Fruit fly (Drosophila melanogaster) whole organism, embryonic: ENCODE data around the gene RpLP1.
A peak's percentile ranks its signal among the peaks of the same experiment; 100 is the strongest.
"Not testable (repeated sequence)": the region's sequence is repeated elsewhere in the genome, so short reads cannot be mapped to it uniquely, and the experiment has no call there.

Experiments used
- Adf1 ChIP-seq: fragments of 200-800 bp; sonication (Bioruptor generic); IDR thresholded peaks from 2 replicates; pipeline ENCODE4 v1.3.6; 2022; ENCODE audit warnings: missing biosample characterization, missing genetic modification characterization
- Bteb2 ChIP-seq: fragments of 200-800 bp; sonication (Bioruptor generic); optimal IDR thresholded peaks from 2 replicates; lab custom pipeline; 2016; ENCODE audit warnings: missing biosample characterization, missing genetic modification characterization
- CG13296 ChIP-seq: fragments of 200-800 bp; sonication (Bioruptor generic); optimal IDR thresholded peaks from 3 replicates; lab custom pipeline; 2018; ENCODE audit warnings: missing biosample characterization, mild to moderate bottlenecking, missing genetic modification characterization
- CG13424 ChIP-seq: fragments of 200-800 bp; sonication (Bioruptor generic); optimal IDR thresholded peaks from 2 replicates; lab custom pipeline; 2019; ENCODE audit warnings: missing biosample characterization, mild to moderate bottlenecking, missing genetic modification characterization, moderate library complexity
- CG13894 ChIP-seq: fragments of 200-800 bp; sonication (Bioruptor generic); optimal IDR thresholded peaks from 3 replicates; lab custom pipeline; 2018; ENCODE audit warnings: missing biosample characterization, mild to moderate bottlenecking, missing genetic modification characterization, moderate library complexity
- CG15479 ChIP-seq: fragments of 200-800 bp; sonication (Bioruptor generic); optimal IDR thresholded peaks from 3 replicates; lab custom pipeline; 2019; ENCODE audit warnings: missing biosample characterization, mild to moderate bottlenecking, missing genetic modification characterization, moderate library complexity
- CG15601 ChIP-seq: fragments of 200-800 bp; sonication (Bioruptor generic); optimal IDR thresholded peaks from 3 replicates; lab custom pipeline; 2019; ENCODE audit warnings: missing biosample characterization, mild to moderate bottlenecking, missing genetic modification characterization, moderate library complexity
- CG16779 ChIP-seq: fragments of 200-800 bp; sonication (Bioruptor generic); IDR thresholded peaks from 2 replicates; pipeline ENCODE4 v1.3.6; 2022; ENCODE audit warnings: missing biosample characterization, missing genetic modification characterization
- CG16813 ChIP-seq: fragments of 200-800 bp; sonication (Bioruptor generic); IDR thresholded peaks from 3 replicates; pipeline ENCODE4 v1.3.6; 2022; ENCODE audit warnings: missing biosample characterization, missing genetic modification characterization; ENCODE audit not compliant: partially characterized antibody
- CG2116 ChIP-seq: fragments of 200-800 bp; sonication (Bioruptor generic); optimal IDR thresholded peaks from 3 replicates; lab custom pipeline; 2018; ENCODE audit warnings: missing biosample characterization, mild to moderate bottlenecking, missing genetic modification characterization
- CG2199 ChIP-seq: fragments of 200-800 bp; sonication (Bioruptor generic); IDR thresholded peaks from 3 replicates; pipeline ENCODE4 v1.3.6; 2022; ENCODE audit warnings: missing biosample characterization, missing genetic modification characterization
- CG3163 ChIP-seq: fragments of 200-800 bp; sonication (Bioruptor generic); optimal IDR thresholded peaks from 3 replicates; lab custom pipeline; 2016; ENCODE audit warnings: missing biosample characterization, missing genetic modification characterization
- CG5245 ChIP-seq: fragments of 200-800 bp; sonication (Bioruptor generic); optimal IDR thresholded peaks from 3 replicates; lab custom pipeline; 2016; ENCODE audit warnings: missing biosample characterization, missing genetic modification characterization
- CTCF ChIP-seq: fragments of 200-800 bp; sonication (Bioruptor generic); optimal IDR thresholded peaks from 2 replicates; lab custom pipeline; 2017; ENCODE audit warnings: missing biosample characterization, mild to moderate bottlenecking, missing genetic modification characterization, moderate library complexity
- Dref ChIP-seq: fragments of 200-800 bp; sonication (Bioruptor generic); IDR thresholded peaks from 2 replicates; pipeline ENCODE4 v1.3.6; 2022; ENCODE audit warnings: missing biosample characterization, missing genetic modification characterization
- ERR ChIP-seq: fragments of 200-800 bp; sonication (Bioruptor generic); optimal IDR thresholded peaks from 2 replicates; lab custom pipeline; 2016; ENCODE audit warnings: missing biosample characterization, missing genetic modification characterization
- Med ChIP-seq: fragments of 200-800 bp; sonication (Bioruptor generic); peaks from one replicate; lab custom pipeline; 2016; ENCODE audit warnings: missing biosample characterization, missing genetic modification characterization, mild to moderate bottlenecking, inconsistent platforms, moderate library complexity
- Meics ChIP-seq: fragments of 200-800 bp; sonication (Bioruptor generic); optimal IDR thresholded peaks from 2 replicates; lab custom pipeline; 2017; ENCODE audit warnings: missing biosample characterization, mild to moderate bottlenecking, missing genetic modification characterization
- NC2α ChIP-seq: fragments of 200-800 bp; sonication (Bioruptor generic); optimal IDR thresholded peaks from 2 replicates; lab custom pipeline; 2016; ENCODE audit warnings: missing biosample characterization, missing genetic modification characterization
- NC2β ChIP-seq: fragments of 200-800 bp; sonication (Bioruptor generic); optimal IDR thresholded peaks from 2 replicates; lab custom pipeline; 2016; ENCODE audit warnings: missing biosample characterization, missing genetic modification characterization
- Nf-YC ChIP-seq: fragments of 200-800 bp; optimal IDR thresholded peaks from 3 replicates; lab custom pipeline; 2019; ENCODE audit warnings: missing biosample characterization, mild to moderate bottlenecking, missing genetic modification characterization, moderate library complexity
- Oaz ChIP-seq: fragments of 200-800 bp; sonication (Bioruptor generic); IDR thresholded peaks from 2 replicates; pipeline ENCODE4 v1.3.6; 2022; ENCODE audit warnings: missing biosample characterization, missing genetic modification characterization
- Opbp ChIP-seq: fragments of 200-800 bp; sonication (Bioruptor generic); IDR thresholded peaks from 3 replicates; pipeline ENCODE4 v1.3.6; 2022; ENCODE audit warnings: missing biosample characterization, missing genetic modification characterization; ENCODE audit not compliant: partially characterized antibody
- Optix ChIP-seq: fragments of 200-800 bp; sonication (Bioruptor generic); IDR thresholded peaks from 3 replicates; pipeline ENCODE4 v1.3.6; 2022; ENCODE audit warnings: missing biosample characterization, missing genetic modification characterization
- Scr ChIP-seq: fragments of 200-800 bp; sonication (Bioruptor generic); IDR thresholded peaks from 2 replicates; pipeline ENCODE4 v1.3.6; 2022; ENCODE audit warnings: missing biosample characterization, missing genetic modification characterization; ENCODE audit not compliant: partially characterized antibody
- Sry-β ChIP-seq: fragments of 200-800 bp; sonication (Bioruptor generic); optimal IDR thresholded peaks from 2 replicates; lab custom pipeline; 2018; ENCODE audit warnings: missing biosample characterization, mild to moderate bottlenecking, missing genetic modification characterization, moderate library complexity
- Trl ChIP-seq, 3 experiments: fragments of >200 bp in 2 of 3; fragments of 200-800 bp in 1 of 3; sonication (Bioruptor generic) in 1 of 3; optimal IDR thresholded peaks; 2 replicates in 1 of 3; 3 replicates in 2 of 3; lab custom pipeline; 2016 to 2017; ENCODE audit warnings: missing biosample characterization in 1 of 3, missing genetic modification characterization in 1 of 3
- Xbp1 ChIP-seq: fragments of 200-800 bp; sonication (Bioruptor generic); optimal IDR thresholded peaks from 3 replicates; lab custom pipeline; 2016; ENCODE audit warnings: missing biosample characterization, mild to moderate bottlenecking, missing genetic modification characterization
- ap ChIP-seq: fragments of 200-800 bp; sonication (Bioruptor generic); IDR thresholded peaks from 2 replicates; pipeline ENCODE4 v1.3.6; 2022; ENCODE audit warnings: missing biosample characterization, missing genetic modification characterization
- da ChIP-seq: fragments of 200-800 bp; sonication (Bioruptor generic); optimal IDR thresholded peaks from 2 replicates; lab custom pipeline; 2016; ENCODE audit warnings: missing biosample characterization, missing genetic modification characterization
- dimm ChIP-seq: fragments of 200-800 bp; sonication (Bioruptor generic); IDR thresholded peaks from 2 replicates; pipeline ENCODE4 v1.3.6; 2022; ENCODE audit warnings: missing biosample characterization, missing genetic modification characterization
- ewg ChIP-seq: fragments of 200-800 bp; sonication (Bioruptor generic); optimal IDR thresholded peaks from 3 replicates; lab custom pipeline; 2017; ENCODE audit warnings: mild to moderate bottlenecking, missing biosample characterization, missing genetic modification reagents, missing genetic modification characterization
- fu2 ChIP-seq: fragments of 200-800 bp; sonication (Bioruptor generic); optimal IDR thresholded peaks from 2 replicates; lab custom pipeline; 2016; ENCODE audit warnings: missing biosample characterization, missing genetic modification characterization
- gem ChIP-seq: fragments of 200-800 bp; sonication (Bioruptor generic); optimal IDR thresholded peaks from 2 replicates; lab custom pipeline; 2019; ENCODE audit warnings: missing biosample characterization, mild to moderate bottlenecking, missing genetic modification characterization, moderate library complexity
- gsb-n ChIP-seq: fragments of 200-800 bp; sonication (Bioruptor generic); optimal IDR thresholded peaks from 3 replicates; lab custom pipeline; 2018; ENCODE audit warnings: missing biosample characterization, mild to moderate bottlenecking, missing genetic modification characterization
- gt ChIP-seq: fragments of 200-800 bp; sonication (Bioruptor generic); IDR thresholded peaks from 2 replicates; pipeline ENCODE4 v1.3.6; 2022; ENCODE audit warnings: missing biosample characterization, missing genetic modification characterization
- her ChIP-seq: fragments of 200-800 bp; sonication (Bioruptor generic); optimal IDR thresholded peaks from 2 replicates; lab custom pipeline; 2016; ENCODE audit warnings: missing biosample characterization, missing genetic modification characterization
- jigr1 ChIP-seq: fragments of 200-800 bp; sonication (Bioruptor generic); IDR thresholded peaks from 3 replicates; pipeline ENCODE4 v1.3.6; 2022; ENCODE audit warnings: missing biosample characterization, missing genetic modification characterization
- oc ChIP-seq: fragments of 200-800 bp; sonication (Bioruptor generic); optimal IDR thresholded peaks from 2 replicates; lab custom pipeline; 2018; ENCODE audit warnings: missing biosample characterization, mild to moderate bottlenecking, missing genetic modification characterization, moderate library complexity
- onecut ChIP-seq: fragments of 200-800 bp; sonication (Bioruptor generic); IDR thresholded peaks from 2 replicates; pipeline ENCODE4 v1.3.6; 2022; ENCODE audit warnings: missing biosample characterization, missing genetic modification characterization
- pros ChIP-seq: fragments of 200-800 bp; sonication (Bioruptor generic); optimal IDR thresholded peaks from 3 replicates; lab custom pipeline; 2019; ENCODE audit warnings: missing biosample characterization, mild to moderate bottlenecking, missing genetic modification characterization, moderate library complexity
- ro ChIP-seq: fragments of 200-800 bp; sonication (Bioruptor generic); IDR thresholded peaks from 2 replicates; pipeline ENCODE4 v1.3.6; 2022; ENCODE audit warnings: missing biosample characterization, missing genetic modification characterization
- scrt ChIP-seq: fragments of 200-800 bp; sonication (Bioruptor generic); optimal IDR thresholded peaks from 2 replicates; lab custom pipeline; 2018; ENCODE audit warnings: missing biosample characterization, mild to moderate bottlenecking, missing genetic modification characterization, moderate library complexity
- sd ChIP-seq: fragments of 200-800 bp; sonication (Bioruptor generic); optimal IDR thresholded peaks from 3 replicates; lab custom pipeline; 2018; ENCODE audit warnings: missing biosample characterization, mild to moderate bottlenecking, missing genetic modification characterization, moderate library complexity
- sens ChIP-seq: fragments of 200-800 bp; sonication (Bioruptor generic); peaks from one replicate; lab custom pipeline; 2016; ENCODE audit warnings: missing biosample characterization, missing genetic modification characterization
- seq ChIP-seq: fragments of 200-800 bp; sonication (Bioruptor generic); IDR thresholded peaks from 2 replicates; pipeline ENCODE4 v1.3.6; 2022; ENCODE audit warnings: missing biosample characterization, missing genetic modification characterization
- z ChIP-seq: fragments of 200-800 bp; sonication (Bioruptor generic); IDR thresholded peaks from 3 replicates; pipeline ENCODE4 v1.3.6; 2022; ENCODE audit warnings: missing biosample characterization, missing genetic modification characterization

RpLP1 gene

dm6 chr2L:452872-453271 is 33.1 kb downstream of the RpLP1 start, which contains the start of the genes crq and shv (continued):
- TF ChIP-seq gem (tag; lab: Kevin White, UChicago) (no peak), Sry-β (GFP tag; lab: Kevin White, UChicago) (no peak), Bteb2 (no peak), Dref (GFP tag; lab: Robert Waterston, UW) (no peak), oc (tag; lab: Kevin White, UChicago) (no peak), NC2β (GFP tag; lab: Kevin White, UChicago) (no peak), CG5245 (GFP tag; lab: Kevin White, UChicago) (no peak), ap (no peak), CG15479 (GFP tag; lab: Kevin White, UChicago) (no peak), gsb-n (tag; lab: Kevin White, UChicago) (no peak), CG13296 (GFP tag; lab: Kevin White, UChicago) (no peak), her (GFP tag; lab: Kevin White, UChicago) (no peak), CG15601 (tag; lab: Kevin White, UChicago) (peak; percentile 24), CTCF (GFP tag; lab: Kevin White, UChicago) (peak; percentile 14)
- TF ChIP-seq, all 482 proteins: peak for 60

- TF ChIP-seq Trl (optimal IDR thresholded peaks at IDR 0.05; lab: Kevin White, UChicago) (peak; percentile 4 to 45), Opbp (peak; percentile 20; the same call in 1 of the 3 replicates), CG16813 (GFP tag; lab: Robert Waterston, UW) (peak; percentile 36; the same call in 1 of the 3 replicates), Dref (GFP tag; lab: Robert Waterston, UW) (peak; percentile 56), CG2116 (GFP tag; lab: Kevin White, UChicago) (peak; percentile 86), Scr (GFP tag; lab: Robert Waterston, UW) (peak; percentile 35; the same call in 1 of the 2 replicates)
- not testable (repeated sequence) for TF ChIP-seq Trl (GFP tag; optimal IDR thresholded peaks at IDR 0.05; lab: Kevin White, UChicago)
These were observed 35.5 kb downstream of the RpLP1 start, which contains the start of gene CG4133 for dm6 chr2L:455274-455673. TSS of gene CG4133 (plus strand) at chr2L:455531.

- TF ChIP-seq Xbp1 (GFP tag; lab: Kevin White, UChicago): no peak
- TF ChIP-seq ERR (GFP tag; lab: Kevin White, UChicago): no peak
- peak; percentile 38 for TF ChIP-seq pros (GFP tag; lab: Kevin White, UChicago)
- no peak for TF ChIP-seq ro (GFP tag; lab: Robert Waterston, UW)
- no peak for TF ChIP-seq da (GFP tag; lab: Kevin White, UChicago)
- TF ChIP-seq CG2199 (GFP tag; lab: Robert Waterston, UW): no peak
- peak; percentile 97 for TF ChIP-seq onecut (GFP tag; lab: Robert Waterston, UW)
- TF ChIP-seq CG16779 (GFP tag; lab: Robert Waterston, UW): no peak
These were observed 36.0 kb downstream of the RpLP1 start for dm6 chr2L:455738-456137.

DNA sequence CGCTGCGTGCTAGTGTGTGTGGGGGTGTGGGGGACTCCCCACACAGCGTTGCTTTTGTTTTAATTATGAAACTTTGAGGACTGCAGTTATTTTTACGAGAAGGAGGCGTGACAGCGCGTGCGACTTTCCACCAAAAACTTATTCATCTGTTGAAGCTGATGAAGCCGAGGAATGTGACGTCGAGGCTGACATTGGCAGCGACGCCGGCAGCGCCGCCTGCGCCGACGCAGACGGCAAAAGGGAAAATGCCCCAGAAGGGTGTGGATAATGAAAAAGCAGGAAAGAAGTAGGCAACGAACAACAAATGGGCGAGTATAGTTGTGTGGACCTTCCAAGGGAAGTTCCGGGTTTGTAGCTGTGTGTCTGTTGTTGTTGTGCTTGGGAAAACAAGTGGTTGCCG is 47.9 kb downstream of the RpLP1 start:
- TF ChIP-seq z: no peak
- TF ChIP-seq sens (GFP tag; lab: Kevin White, UChicago): peak; percentile 13
- peak; percentile 79 for TF ChIP-seq scrt (GFP tag; lab: Kevin White, UChicago)
- TF ChIP-seq jigr1 (GFP tag; lab: Robert Waterston, UW): no peak
- no peak for TF ChIP-seq CG3163 (GFP tag; lab: Kevin White, UChicago)
- no peak for TF ChIP-seq Oaz (GFP tag; lab: Robert Waterston, UW)
- peak; percentile 90 for TF ChIP-seq Adf1 (GFP tag; lab: Robert Waterston, UW)
- TF ChIP-seq fu2 (GFP tag; lab: Kevin White, UChicago): no peak
- peak; percentile 65 for TF ChIP-seq sd (tag; lab: Kevin White, UChicago)
- TF ChIP-seq gt (GFP tag; lab: Robert Waterston, UW): no peak
- TF ChIP-seq ewg (GFP tag; lab: Kevin White, UChicago): peak; percentile 58
- TF ChIP-seq Optix: 0 out of 3 replicates have a peak, but pooled peaks have one; percentile 16
- TF ChIP-seq oc (tag; lab: Kevin White, UChicago): no peak
- TF ChIP-seq Med (GFP tag; lab: Kevin White, UChicago): no peak
- no peak for TF ChIP-seq dimm (GFP tag; lab: Robert Waterston, UW)
- no peak for TF ChIP-seq NC2α (GFP tag; lab: Kevin White, UChicago)
- TF ChIP-seq Nf-YC (tag; lab: Kevin White, UChicago): no peak
- peak; percentile 3 for TF ChIP-seq CG13894 (tag; lab: Kevin White, UChicago)
- no peak for TF ChIP-seq seq (GFP tag; lab: Robert Waterston, UW)
- no peak for TF ChIP-seq CG13424
- TF ChIP-seq Meics (GFP tag; lab: Kevin White, UChicago): no peak
